Fruit fly (Drosophila melanogaster): ENCODE data around the gene CG1638.

dm6 chr3R:31606242-31607143 is 16.1 kb downstream of the CG1638 start:
- no peak for TF ChIP-seq CG8478 (optimal IDR thresholded peaks at IDR 0.05)
- TF ChIP-seq CTCF (optimal IDR thresholded peaks at IDR 0.05): no peak

Data from S2 (cell line).